Worm (Caenorhabditis elegans) whole organism, L3 larva: ENCODE data around the gene twk-24.

ENCODE experiments used
- ama-1 ChIP-seq: fragments of 150-350 bp; optimal IDR thresholded peaks from 2 replicates; lab custom pipeline; 2018
- egl-27 ChIP-seq: sonication (generic microtip); optimal IDR thresholded peaks from 4 replicates; lab custom pipeline; 2017; ENCODE audit warnings: missing biosample characterization, missing genetic modification reagents, missing genetic modification characterization
- elt-1 ChIP-seq: fragments of 150-350 bp; optimal IDR thresholded peaks from 2 replicates; lab custom pipeline; 2014; ENCODE audit warnings: missing biosample characterization, missing genetic modification characterization
- lsy-12 ChIP-seq: sonication (generic microtip); optimal IDR thresholded peaks from 2 replicates; lab custom pipeline; 2016; ENCODE audit warnings: mild to moderate bottlenecking, missing genetic modification characterization, missing compliant biosample characterization
- nfya-1 ChIP-seq: sonication (generic microtip); optimal IDR thresholded peaks from 2 replicates; lab custom pipeline; 2017; ENCODE audit warnings: missing genetic modification characterization, mild to moderate bottlenecking, missing compliant biosample characterization, antibody characterized with exemption, moderate library complexity; ENCODE audit not compliant: insufficient read depth
- nhr-12 ChIP-seq: fragments of 150-350 bp; optimal IDR thresholded peaks from 2 replicates; lab custom pipeline; 2014; ENCODE audit warnings: missing biosample characterization, missing genetic modification characterization
- nhr-23 ChIP-seq: fragments of 150-350 bp; optimal IDR thresholded peaks from 2 replicates; lab custom pipeline; 2014; ENCODE audit warnings: missing biosample characterization, missing genetic modification reagents, missing genetic modification characterization
- nhr-77 ChIP-seq: fragments of 150-350 bp; optimal IDR thresholded peaks from 2 replicates; lab custom pipeline; 2014; ENCODE audit warnings: missing biosample characterization, missing genetic modification characterization
- pha-4 ChIP-seq: fragments of 150-350 bp; optimal IDR thresholded peaks from 2 replicates; lab custom pipeline; 2014; ENCODE audit warnings: missing biosample characterization, missing genetic modification reagents, missing genetic modification characterization
- pqm-1 ChIP-seq: fragments of 150-350 bp; optimal IDR thresholded peaks from 2 replicates; lab custom pipeline; 2017; ENCODE audit warnings: missing biosample characterization, missing genetic modification characterization, inconsistent platforms
- zag-1 ChIP-seq: fragments of 150-350 bp; optimal IDR thresholded peaks from 2 replicates; lab custom pipeline; 2014; ENCODE audit warnings: missing biosample characterization, missing genetic modification characterization
- ztf-11 ChIP-seq: fragments of 150-350 bp; optimal IDR thresholded peaks from 2 replicates; lab custom pipeline; 2014; ENCODE audit warnings: missing biosample characterization, missing genetic modification characterization

- peak; percentile 1 for TF ChIP-seq egl-27
- peak; percentile 75 for TF ChIP-seq nhr-77 (tag; lab: Kevin White, UChicago)
- peak; percentile 94 for TF ChIP-seq lsy-12 (tag; lab: Kevin White, UChicago)
- peak; percentile 88 for TF ChIP-seq ama-1 (lab: Kevin White, UChicago)
- TF ChIP-seq pqm-1 (tag; lab: Kevin White, UChicago), result peak; percentile 19
- TF ChIP-seq nfya-1 (tag; lab: Kevin White, UChicago), result peak; percentile 70
- peak; percentile 16 for TF ChIP-seq elt-1 (tag; lab: Kevin White, UChicago)
- TF ChIP-seq zag-1, result peak; percentile 67
- peak; percentile 4 for TF ChIP-seq nhr-12 (tag; lab: Kevin White, UChicago)
- TF ChIP-seq ztf-11 (tag; lab: Kevin White, UChicago), result peak; percentile 42
- TF ChIP-seq pha-4 (tag; lab: Kevin White, UChicago), result peak; percentile 75
- peak; percentile 70 for TF ChIP-seq nhr-23 (tag; lab: Kevin White, UChicago)
Measured at ce11 chrV:12303453-12304077, 34.4 kb upstream of the twk-24 start.
